Worm (Caenorhabditis elegans) whole organism, late embryonic: ENCODE data around the gene fbxc-15.
"Not testable (repeated sequence)": the region's sequence is repeated elsewhere in the genome, so short reads cannot be mapped to it uniquely, and the experiment has no call there.

Source experiments
- C38D4.7 ChIP-seq: fragments of 200-800 bp; sonication (Bioruptor generic); optimal IDR thresholded peaks from 2 replicates; lab custom pipeline; 2018; ENCODE audit warnings: mild to moderate bottlenecking, missing genetic modification characterization, moderate library complexity, missing compliant biosample characterization
- K09A11.1 ChIP-seq: sonication (generic microtip); optimal IDR thresholded peaks from 2 replicates; lab custom pipeline; 2017; ENCODE audit warnings: antibody characterized with exemption, mild to moderate bottlenecking, missing genetic modification characterization, missing compliant biosample characterization; ENCODE audit not compliant: insufficient read depth
- T23F11.4 ChIP-seq: fragments of 200-800 bp; sonication (Bioruptor generic); optimal IDR thresholded peaks from 2 replicates; lab custom pipeline; 2018; ENCODE audit warnings: mild to moderate bottlenecking, missing genetic modification characterization, missing compliant biosample characterization
- Y22D7AL.16 ChIP-seq: sonication (generic microtip); optimal IDR thresholded peaks from 2 replicates; lab custom pipeline; 2016; ENCODE audit warnings: missing genetic modification characterization, missing compliant biosample characterization
- ama-1 ChIP-seq: fragments of 150-350 bp; optimal IDR thresholded peaks from 2 replicates; lab custom pipeline; 2014
- ceh-14 ChIP-seq: sonication (generic microtip); optimal IDR thresholded peaks from 2 replicates; lab custom pipeline; 2016; ENCODE audit warnings: missing genotype, missing genetic modification characterization, missing compliant biosample characterization
- ceh-18 ChIP-seq: sonication (generic microtip); optimal IDR thresholded peaks from 2 replicates; lab custom pipeline; 2016; ENCODE audit warnings: missing genetic modification characterization, missing compliant biosample characterization
- ceh-19 ChIP-seq: fragments of 200-800 bp; sonication (Bioruptor generic); optimal IDR thresholded peaks from 2 replicates; lab custom pipeline; 2018; ENCODE audit warnings: mild to moderate bottlenecking, missing genetic modification characterization, missing compliant biosample characterization
- ceh-24 ChIP-seq: sonication (generic microtip); optimal IDR thresholded peaks from 2 replicates; lab custom pipeline; 2016; ENCODE audit warnings: mild to moderate bottlenecking, missing genetic modification characterization, missing compliant biosample characterization
- ceh-48 ChIP-seq: sonication (generic microtip); optimal IDR thresholded peaks from 2 replicates; lab custom pipeline; 2016; ENCODE audit warnings: missing genetic modification characterization, inconsistent platforms, missing compliant biosample characterization
- ceh-6 ChIP-seq: fragments of 200-800 bp; sonication (Bioruptor generic); optimal IDR thresholded peaks from 2 replicates; lab custom pipeline; 2018; ENCODE audit warnings: mild to moderate bottlenecking, missing genetic modification characterization, missing compliant biosample characterization
- che-1 ChIP-seq: sonication (generic microtip); optimal IDR thresholded peaks from 2 replicates; lab custom pipeline; 2016; ENCODE audit warnings: mild to moderate bottlenecking, missing genetic modification characterization, missing compliant biosample characterization
- elt-4 ChIP-seq: sonication (generic microtip); optimal IDR thresholded peaks from 2 replicates; lab custom pipeline; 2016; ENCODE audit warnings: missing genetic modification characterization, missing compliant biosample characterization
- ets-4 ChIP-seq: sonication (generic microtip); optimal IDR thresholded peaks from 2 replicates; lab custom pipeline; 2016; ENCODE audit warnings: missing genetic modification characterization, missing compliant biosample characterization
- fax-1 ChIP-seq: sonication (generic microtip); optimal IDR thresholded peaks from 2 replicates; lab custom pipeline; 2016; ENCODE audit warnings: missing genotype, missing genetic modification characterization, missing compliant biosample characterization
- fkh-10 ChIP-seq: fragments of 150-350 bp; optimal IDR thresholded peaks from 2 replicates; lab custom pipeline; 2014; ENCODE audit warnings: missing biosample characterization, missing genetic modification reagents, missing genetic modification characterization
- hlh-13 ChIP-seq: fragments of 200-800 bp; sonication (Bioruptor generic); optimal IDR thresholded peaks from 2 replicates; lab custom pipeline; 2018; ENCODE audit warnings: mild to moderate bottlenecking, missing genetic modification characterization, missing compliant biosample characterization
- hlh-8 ChIP-seq: sonication (generic microtip); optimal IDR thresholded peaks from 2 replicates; lab custom pipeline; 2016; ENCODE audit warnings: missing genotype, missing genetic modification characterization, missing compliant biosample characterization
- lim-6 ChIP-seq: sonication (generic microtip); optimal IDR thresholded peaks from 2 replicates; lab custom pipeline; 2016; ENCODE audit warnings: missing genetic modification characterization, missing compliant biosample characterization
- lin-11 ChIP-seq: fragments of 200-800 bp; sonication (Bioruptor generic); optimal IDR thresholded peaks from 2 replicates; lab custom pipeline; 2018; ENCODE audit warnings: mild to moderate bottlenecking, missing genetic modification characterization, missing compliant biosample characterization
- madf-2 ChIP-seq: sonication (generic microtip); optimal IDR thresholded peaks from 2 replicates; lab custom pipeline; 2017; ENCODE audit warnings: missing genetic modification characterization, missing compliant biosample characterization
- mec-3 ChIP-seq: sonication (generic microtip); optimal IDR thresholded peaks from 2 replicates; lab custom pipeline; 2016; ENCODE audit warnings: borderline replicate concordance, missing genetic modification characterization, missing compliant biosample characterization
- nhr-11 ChIP-seq: fragments of 150-350 bp; optimal IDR thresholded peaks from 2 replicates; lab custom pipeline; 2014; ENCODE audit warnings: missing biosample characterization, missing genetic modification characterization
- npax-4 ChIP-seq: sonication (generic microtip); optimal IDR thresholded peaks from 2 replicates; lab custom pipeline; 2016; ENCODE audit warnings: missing genetic modification characterization, missing compliant biosample characterization
- pat-9 ChIP-seq: fragments of 200-800 bp; sonication (Bioruptor generic); optimal IDR thresholded peaks from 2 replicates; lab custom pipeline; 2018; ENCODE audit warnings: mild to moderate bottlenecking, missing genetic modification characterization, moderate library complexity, missing compliant biosample characterization
- pha-2 ChIP-seq: sonication (generic microtip); optimal IDR thresholded peaks from 2 replicates; lab custom pipeline; 2017; ENCODE audit warnings: mild to moderate bottlenecking, missing genetic modification characterization, missing compliant biosample characterization
- pha-4 ChIP-seq: fragments of 150-350 bp; optimal IDR thresholded peaks from 2 replicates; lab custom pipeline; 2018; ENCODE audit warnings: missing biosample characterization, missing genetic modification reagents, missing genetic modification characterization
- ref-2 ChIP-seq: sonication (generic microtip); optimal IDR thresholded peaks from 2 replicates; lab custom pipeline; 2016; ENCODE audit warnings: missing genetic modification characterization, missing compliant biosample characterization
- sdc-2 ChIP-seq: sonication (generic microtip); optimal IDR thresholded peaks from 2 replicates; lab custom pipeline; 2016; ENCODE audit warnings: missing genotype, missing genetic modification characterization, missing compliant biosample characterization
- sox-4 ChIP-seq: sonication (generic microtip); optimal IDR thresholded peaks from 2 replicates; lab custom pipeline; 2017; ENCODE audit warnings: mild to moderate bottlenecking, missing genetic modification characterization, inconsistent platforms, missing compliant biosample characterization
- syd-9 ChIP-seq: sonication (generic microtip); optimal IDR thresholded peaks from 2 replicates; lab custom pipeline; 2016; ENCODE audit warnings: mild to moderate bottlenecking, missing genetic modification characterization, moderate library complexity, missing compliant biosample characterization
- tbx-7 ChIP-seq: sonication (generic microtip); optimal IDR thresholded peaks from 2 replicates; lab custom pipeline; 2016; ENCODE audit warnings: missing genotype, missing genetic modification characterization, missing compliant biosample characterization
- ttx-3 ChIP-seq: sonication (generic microtip); optimal IDR thresholded peaks from 2 replicates; lab custom pipeline; 2016; ENCODE audit warnings: missing genetic modification reagents, missing genetic modification characterization, missing compliant biosample characterization
- unc-3 ChIP-seq, 2 experiments: fragments of 200-800 bp in 1 of 2; sonication (Bioruptor generic) in 1 of 2; sonication (generic microtip) in 1 of 2; conservative IDR thresholded peaks in 1 of 2; optimal IDR thresholded peaks in 1 of 2; 2 replicates each; pipeline versions ENCODE4 v1.3.6 to Lab custom; 2016 to 2022; ENCODE audit warnings: missing compliant biosample characterization in 2 of 2, missing genetic modification characterization in 2 of 2, missing genetic modification reagents in 1 of 2
- unc-55 ChIP-seq: sonication (generic microtip); optimal IDR thresholded peaks from 2 replicates; lab custom pipeline; 2017; ENCODE audit warnings: missing biosample characterization, missing genetic modification reagents, missing genetic modification characterization
- zip-5 ChIP-seq: sonication (generic microtip); optimal IDR thresholded peaks from 2 replicates; lab custom pipeline; 2016; ENCODE audit warnings: missing genetic modification characterization, missing compliant biosample characterization

The fbxc-15 gene

DNA sequence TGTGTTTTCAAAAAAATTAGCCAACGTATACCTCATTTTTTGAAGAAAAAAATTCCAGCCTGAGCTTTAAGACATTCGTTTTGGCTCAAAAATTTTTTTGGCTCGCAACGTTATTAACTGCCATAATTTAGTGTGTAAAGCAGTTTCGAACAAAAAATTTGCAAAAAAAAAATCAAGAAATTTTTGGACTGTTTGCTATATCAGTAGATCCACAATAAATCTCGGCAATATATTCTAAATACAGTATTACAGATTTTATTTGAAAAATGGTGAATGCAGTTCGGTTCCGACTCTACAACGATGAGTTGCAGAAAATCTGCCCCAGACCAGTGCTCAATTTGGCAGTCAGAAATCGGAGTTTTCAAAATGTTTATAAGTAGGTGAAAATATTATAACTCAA is 11.1 kb upstream of the fbxc-15 start, which contains the start of gene C32B5.6:
Gene C32B5.6, plus strand, starts transcription at position 301 of the 400 bp plus-strand sequence.
- not testable (repeated sequence) for TF ChIP-seq pat-9, ref-2, ttx-3 (tag; lab: Kevin White, UChicago)

DNA sequence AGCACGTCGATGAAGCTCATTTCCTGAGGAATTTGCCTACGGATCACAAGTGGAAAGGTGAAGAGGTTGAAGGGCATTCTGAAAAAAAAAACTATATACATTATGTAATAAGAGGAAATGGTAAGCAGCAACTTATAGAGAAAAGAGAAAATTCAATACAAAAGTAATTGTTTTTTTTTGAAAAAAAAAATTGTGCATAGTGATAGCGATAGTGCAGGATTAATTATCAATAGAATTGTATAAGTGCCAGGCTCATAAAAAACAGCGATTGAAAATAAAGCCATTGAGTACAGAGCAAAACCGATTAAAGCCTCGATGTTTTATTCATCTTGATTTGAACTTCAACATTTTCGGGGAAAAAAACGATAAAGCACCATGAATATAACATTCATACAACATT is 6.4 kb upstream of the fbxc-15 start, which contains the start of gene C32B5.15:
Gene C32B5.15, minus strand, starts transcription at position 101 of the 400 bp plus-strand sequence.
- TF ChIP-seq lim-6 = no peak
- TF ChIP-seq fax-1 (tag; lab: Kevin White, UChicago) = no peak
- no peak for TF ChIP-seq fkh-10 (GFP tag; lab: Kevin White, UChicago)
- TF ChIP-seq, all 69 proteins: peak for 0

DNA sequence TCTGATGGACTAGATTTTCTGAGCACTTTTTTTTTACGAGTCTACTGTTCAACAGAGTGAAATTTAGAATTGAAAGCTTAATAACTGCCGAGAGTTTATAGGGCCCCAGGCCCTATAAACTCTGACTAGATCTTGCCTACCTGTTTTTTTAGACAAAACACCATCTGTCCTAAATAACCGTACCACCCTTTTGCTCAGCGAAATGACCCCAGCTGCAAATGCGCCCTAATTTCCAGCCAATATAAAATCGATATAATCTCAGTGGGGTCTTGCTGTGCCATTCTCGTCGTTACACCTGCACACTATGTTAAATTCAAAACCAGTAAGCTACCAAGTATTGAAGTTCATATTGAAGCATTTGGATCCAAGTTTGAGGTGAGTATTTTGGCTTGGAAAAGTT is 5.2 kb upstream of the fbxc-15 start, which contains the start of gene fbxc-14:
Gene fbxc-14, plus strand, starts transcription at position 301 of the 400 bp plus-strand sequence.
- TF ChIP-seq ceh-48 = no peak

DNA sequence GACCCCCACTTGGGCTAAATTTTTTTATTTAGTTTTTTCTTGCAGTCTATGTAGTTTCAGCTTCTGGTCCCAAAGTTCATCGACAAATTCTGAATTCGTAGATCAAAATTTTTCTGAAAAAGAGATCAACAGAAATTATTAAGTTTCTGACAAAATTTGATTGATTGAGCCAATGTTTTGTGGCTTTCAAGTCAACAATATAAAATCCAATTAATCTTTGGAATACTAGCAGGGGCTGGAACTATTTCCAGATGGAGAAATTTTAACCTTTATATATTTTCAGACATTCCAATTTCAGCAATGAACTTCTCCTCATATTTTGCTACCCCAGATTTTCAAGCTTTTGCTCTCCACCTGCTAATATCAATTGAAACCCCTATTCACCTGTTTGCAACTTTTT is 3.6 kb downstream of the fbxc-15 start, which contains the start of gene srh-274:
Gene srh-274, plus strand, starts transcription at position 301 of the 400 bp plus-strand sequence.
- TF ChIP-seq pha-2 = no peak
- no peak for TF ChIP-seq hlh-13 (GFP tag; lab: Kevin White, UChicago)
- no peak for TF ChIP-seq tbx-7 (tag; lab: Kevin White, UChicago)
- TF ChIP-seq ceh-19 (GFP tag; lab: Kevin White, UChicago) = no peak
- TF ChIP-seq Y22D7AL.16 (tag; lab: Kevin White, UChicago) = no peak
- TF ChIP-seq zip-5 (tag; lab: Kevin White, UChicago) = no peak
- TF ChIP-seq C38D4.7 = no peak
- TF ChIP-seq ceh-18 (tag; lab: Kevin White, UChicago) = no peak
- no peak for TF ChIP-seq T23F11.4 (GFP tag; lab: Kevin White, UChicago)
- no peak for TF ChIP-seq elt-4
- TF ChIP-seq K09A11.1 (tag; lab: Kevin White, UChicago) = no peak
- TF ChIP-seq npax-4 (tag; lab: Kevin White, UChicago) = no peak
- TF ChIP-seq ceh-48 = no peak
- TF ChIP-seq che-1 (tag; lab: Kevin White, UChicago) = no peak
- TF ChIP-seq ceh-6 = no peak
- TF ChIP-seq unc-3 (GFP tag; conservative IDR thresholded peaks at IDR 0.05; lab: Robert Waterston, UW) = no peak
- TF ChIP-seq unc-3 (tag; optimal IDR thresholded peaks at IDR 0.05; lab: Kevin White, UChicago) = no peak
- TF ChIP-seq ceh-14 (tag; lab: Kevin White, UChicago) = no peak
- no peak for TF ChIP-seq nhr-11 (tag; lab: Kevin White, UChicago)
- no peak for TF ChIP-seq ama-1 (lab: Kevin White, UChicago)
- no peak for TF ChIP-seq fkh-10 (GFP tag; lab: Kevin White, UChicago)

DNA sequence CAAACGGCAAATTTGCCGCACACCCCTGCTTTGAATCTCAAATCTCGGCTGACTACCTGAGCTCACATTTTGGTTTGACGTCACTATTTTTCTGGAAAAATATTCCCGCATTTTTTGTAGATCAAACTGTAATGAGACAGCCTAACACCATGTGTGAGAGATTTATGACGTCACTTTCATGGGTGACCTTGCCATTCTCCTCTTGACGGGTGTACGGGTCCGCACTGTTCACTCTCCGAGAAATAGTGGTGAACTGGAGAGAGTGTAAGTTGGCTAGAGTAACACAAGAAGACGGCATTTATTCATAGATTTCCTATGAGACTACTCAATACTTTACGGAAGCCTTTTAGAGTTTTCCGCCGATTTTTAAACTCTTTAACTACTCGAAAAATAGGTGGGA is 6.5 kb downstream of the fbxc-15 start, which contains the start of gene fbxc-40:
Gene fbxc-40, plus strand, starts transcription at position 301 of the 400 bp plus-strand sequence.
- not testable (repeated sequence) for TF ChIP-seq hlh-8 (tag; lab: Kevin White, UChicago); elt-4; npax-4 (tag; lab: Kevin White, UChicago)

DNA sequence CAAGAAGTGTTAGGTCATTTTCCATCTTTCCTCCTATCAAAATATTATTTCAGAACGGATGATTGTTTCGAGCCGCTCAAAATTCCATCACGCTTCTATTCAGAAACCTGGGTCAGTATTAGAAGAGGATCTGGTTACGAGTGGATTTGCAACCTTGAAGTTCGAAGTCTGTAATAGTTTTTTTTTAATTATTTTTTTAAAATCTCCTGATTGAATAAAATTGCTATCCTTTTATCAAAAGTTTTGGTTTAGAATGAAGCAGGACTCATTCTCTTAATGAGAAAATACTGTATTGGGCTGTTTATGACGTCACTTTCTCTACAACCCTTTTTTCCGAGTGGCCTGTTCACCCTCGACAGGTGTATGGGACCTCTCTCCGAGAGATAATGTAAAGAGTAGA is 9.2 kb downstream of the fbxc-15 start, which contains the start of gene fbxc-39:
Gene fbxc-39, plus strand, starts transcription at position 301 of the 400 bp plus-strand sequence.
- TF ChIP-seq mec-3 (tag; lab: Kevin White, UChicago) (no peak), ets-4 (no peak), K09A11.1 (tag; lab: Kevin White, UChicago) (no peak), sdc-2 (tag; lab: Kevin White, UChicago) (no peak), sox-4 (no peak), madf-2 (no peak), unc-55 (GFP tag; lab: Kevin White, UChicago) (no peak), lin-11 (tag; lab: Kevin White, UChicago) (no peak), ceh-24 (no peak), syd-9 (no peak), ceh-19 (GFP tag; lab: Kevin White, UChicago) (no peak), pha-4 (no peak)
